Fruit fly (Drosophila melanogaster) whole organism, pupa: ENCODE results near the gene CG17919.

ENCODE experiments used
- CG10348 ChIP-seq: fragments of 200-800 bp; sonication (Bioruptor generic); IDR thresholded peaks from 2 replicates; pipeline ENCODE4 v1.3.6; 2022; ENCODE audit warnings: missing biosample characterization, missing genetic modification characterization
- CG12605 ChIP-seq: fragments of 200-800 bp; sonication (Bioruptor generic); IDR thresholded peaks from 2 replicates; pipeline ENCODE4 v1.3.6; 2022; ENCODE audit warnings: missing biosample characterization, missing genetic modification characterization
- CG13204 ChIP-seq: fragments of 200-800 bp; sonication (Bioruptor generic); optimal IDR thresholded peaks from 2 replicates; lab custom pipeline; 2018; ENCODE audit warnings: missing biosample characterization, mild to moderate bottlenecking, missing genetic modification characterization, moderate library complexity
- CG14655 ChIP-seq: fragments of 200-800 bp; sonication (Bioruptor generic); optimal IDR thresholded peaks from 3 replicates; lab custom pipeline; 2017; ENCODE audit warnings: mild to moderate bottlenecking, missing biosample characterization, missing genetic modification reagents, missing genetic modification characterization
- CG15710 ChIP-seq: fragments of 200-800 bp; sonication (Bioruptor generic); optimal IDR thresholded peaks from 2 replicates; lab custom pipeline; 2018; ENCODE audit warnings: missing biosample characterization, mild to moderate bottlenecking, missing genetic modification characterization, moderate library complexity
- CG17806 ChIP-seq: fragments of 200-800 bp; sonication (Bioruptor generic); optimal IDR thresholded peaks from 2 replicates; lab custom pipeline; 2018; ENCODE audit warnings: missing biosample characterization, mild to moderate bottlenecking, missing genetic modification characterization, moderate library complexity
- CG32121 ChIP-seq: fragments of 200-800 bp; sonication (Bioruptor generic); IDR thresholded peaks from 2 replicates; pipeline ENCODE4 v1.3.6; 2022; ENCODE audit warnings: missing biosample characterization, missing genetic modification characterization
- CG34367 ChIP-seq: fragments of 200-800 bp; sonication (Bioruptor generic); optimal IDR thresholded peaks from 2 replicates; lab custom pipeline; 2018; ENCODE audit warnings: missing biosample characterization, mild to moderate bottlenecking, missing genetic modification characterization
- CG4496 ChIP-seq: fragments of 200-800 bp; sonication (Bioruptor generic); IDR thresholded peaks from 3 replicates; pipeline ENCODE4 v1.3.6; 2022; ENCODE audit warnings: missing biosample characterization, missing genetic modification characterization
- CG8159 ChIP-seq: fragments of 200-800 bp; sonication (Bioruptor generic); optimal IDR thresholded peaks from 3 replicates; lab custom pipeline; 2018; ENCODE audit warnings: missing biosample characterization, mild to moderate bottlenecking, missing genetic modification characterization, moderate library complexity
- CG8301 ChIP-seq: fragments of 200-800 bp; sonication (Bioruptor generic); optimal IDR thresholded peaks from 2 replicates; lab custom pipeline; 2018; ENCODE audit warnings: missing biosample characterization, mild to moderate bottlenecking, missing genetic modification characterization
- CG9948 ChIP-seq: fragments of 200-800 bp; sonication (Bioruptor generic); optimal IDR thresholded peaks from 2 replicates; lab custom pipeline; 2018; ENCODE audit warnings: missing biosample characterization, mild to moderate bottlenecking, missing genetic modification characterization, moderate library complexity
- D1 ChIP-seq: fragments of 200-800 bp; sonication (Bioruptor generic); optimal IDR thresholded peaks from 2 replicates; lab custom pipeline; 2018; ENCODE audit warnings: missing biosample characterization, mild to moderate bottlenecking, missing genetic modification characterization, moderate library complexity
- EcR ChIP-seq: fragments of 200-800 bp; sonication (Bioruptor generic); optimal IDR thresholded peaks from 3 replicates; lab custom pipeline; 2019; ENCODE audit warnings: missing biosample characterization, missing genetic modification characterization, mild to moderate bottlenecking, moderate library complexity, missing genetic modification reagents
- Ets98B ChIP-seq: fragments of 200-800 bp; sonication (Bioruptor generic); IDR thresholded peaks from 2 replicates; pipeline ENCODE4 v1.3.6; 2022; ENCODE audit warnings: missing biosample characterization, missing genetic modification characterization
- Pif1A ChIP-seq: fragments of 200-800 bp; sonication (Bioruptor generic); optimal IDR thresholded peaks from 3 replicates; lab custom pipeline; 2016; ENCODE audit warnings: missing biosample characterization, missing genetic modification characterization
- Pif1B ChIP-seq: fragments of 200-800 bp; sonication (Bioruptor generic); optimal IDR thresholded peaks from 3 replicates; lab custom pipeline; 2016; ENCODE audit warnings: missing biosample characterization, missing genetic modification characterization
- Snoo ChIP-seq: fragments of 200-800 bp; sonication (Bioruptor generic); optimal IDR thresholded peaks from 3 replicates; lab custom pipeline; 2017; ENCODE audit warnings: missing biosample characterization, mild to moderate bottlenecking, missing genetic modification characterization, inconsistent platforms
- fd96Ca ChIP-seq: fragments of 200-800 bp; sonication (Bioruptor generic); IDR thresholded peaks from 3 replicates; pipeline ENCODE4 v1.3.6; 2022; ENCODE audit warnings: missing biosample characterization, missing genetic modification characterization
- gl ChIP-seq: fragments of 200-800 bp; sonication (Bioruptor generic); optimal IDR thresholded peaks from 2 replicates; lab custom pipeline; 2018; ENCODE audit warnings: missing biosample characterization, mild to moderate bottlenecking, missing genetic modification characterization
- rn ChIP-seq: fragments of 200-800 bp; sonication (Bioruptor generic); IDR thresholded peaks from 2 replicates; pipeline ENCODE4 v1.3.6; 2022; ENCODE audit warnings: missing biosample characterization, missing genetic modification characterization

The CG17919 gene

dm6 chr3R:6304947-6305346, 38.9 kb upstream of the CG17919 start, which contains the start of gene Osi16:
Gene Osi16, plus strand, starts transcription at chr3R:6305247.
- no peak for TF ChIP-seq CG15710
- no peak for TF ChIP-seq CG14655 (GFP tag; lab: Kevin White, UChicago)
- TF ChIP-seq CG4496 (GFP tag; lab: Robert Waterston, UW), result no peak
- TF ChIP-seq CG12605 (GFP tag; lab: Robert Waterston, UW), result no peak

- TF ChIP-seq CG8159 (no peak), CG12605 (GFP tag; lab: Robert Waterston, UW) (no peak), CG15710 (no peak), EcR (GFP tag; lab: Kevin White, UChicago) (no peak), CG34367 (no peak), Pif1B (GFP tag; lab: Kevin White, UChicago) (no peak), CG13204 (no peak), CG9948 (tag; lab: Kevin White, UChicago) (no peak), D1 (tag; lab: Kevin White, UChicago) (no peak), CG32121 (GFP tag; lab: Robert Waterston, UW) (no peak), CG8301 (tag; lab: Kevin White, UChicago) (no peak), rn (GFP tag; lab: Robert Waterston, UW) (no peak), CG14655 (GFP tag; lab: Kevin White, UChicago) (no peak), Snoo (no peak), CG10348 (GFP tag; lab: Robert Waterston, UW) (no peak), CG17806 (tag; lab: Kevin White, UChicago) (no peak)
Measured at dm6 chr3R:6306584-6306983, 37.2 kb upstream of the CG17919 start, which contains the start of gene CG46026. Gene CG46026, plus strand, starts transcription at chr3R:6306884.

dm6 chr3R:6309676-6310075, 34.2 kb upstream of the CG17919 start, which contains the start of gene CG31560:
Gene CG31560, plus strand, starts transcription at chr3R:6309976.
- TF ChIP-seq D1 (tag; lab: Kevin White, UChicago), result no peak
- TF ChIP-seq CG9948 (tag; lab: Kevin White, UChicago), result no peak
- TF ChIP-seq CG10348 (GFP tag; lab: Robert Waterston, UW), result no peak
- TF ChIP-seq fd96Ca (GFP tag; lab: Robert Waterston, UW), result no peak
- no peak for TF ChIP-seq CG12605 (GFP tag; lab: Robert Waterston, UW)
- TF ChIP-seq CG15710, result no peak
- no peak for TF ChIP-seq Pif1B (GFP tag; lab: Kevin White, UChicago)
- no peak for TF ChIP-seq gl (tag; lab: Kevin White, UChicago)
- no peak for TF ChIP-seq CG17806 (tag; lab: Kevin White, UChicago)
- TF ChIP-seq Ets98B (GFP tag; lab: Robert Waterston, UW), result no peak
- no peak for TF ChIP-seq CG13204
- no peak for TF ChIP-seq CG4496 (GFP tag; lab: Robert Waterston, UW)
- TF ChIP-seq Pif1A (GFP tag; lab: Kevin White, UChicago), result no peak
- TF ChIP-seq CG14655 (GFP tag; lab: Kevin White, UChicago), result no peak
- no peak for TF ChIP-seq EcR (GFP tag; lab: Kevin White, UChicago)

- TF ChIP-seq CG32121 (GFP tag; lab: Robert Waterston, UW) (no peak), rn (GFP tag; lab: Robert Waterston, UW) (no peak), EcR (GFP tag; lab: Kevin White, UChicago) (no peak), CG34367 (no peak), CG4496 (GFP tag; lab: Robert Waterston, UW) (0 out of 3 replicates have a peak, but pooled peaks have one; percentile 21), CG15710 (no peak), CG8301 (tag; lab: Kevin White, UChicago) (no peak)
Measured at dm6 chr3R:6311641-6312259, 32.1 kb upstream of the CG17919 start, which contains the start of gene Osi17. Gene Osi17, plus strand, starts transcription at chr3R:6311772.

dm6 chr3R:6315078-6315477, 28.8 kb upstream of the CG17919 start:
- peak; percentile 44 for TF ChIP-seq CG13204
- no peak for TF ChIP-seq rn (GFP tag; lab: Robert Waterston, UW)
- TF ChIP-seq CG4496 (GFP tag; lab: Robert Waterston, UW), result 0 out of 3 replicates have a peak, but pooled peaks have one; percentile 44
- TF ChIP-seq Pif1B (GFP tag; lab: Kevin White, UChicago), result no peak
- no peak for TF ChIP-seq CG10348 (GFP tag; lab: Robert Waterston, UW)
- TF ChIP-seq Pif1A (GFP tag; lab: Kevin White, UChicago), result no peak
- peak; percentile 63 for TF ChIP-seq EcR (GFP tag; lab: Kevin White, UChicago)
- TF ChIP-seq CG8159, result no peak

- no peak for TF ChIP-seq EcR (GFP tag; lab: Kevin White, UChicago)
- no peak for TF ChIP-seq CG8159
- no peak for TF ChIP-seq CG9948 (tag; lab: Kevin White, UChicago)
- TF ChIP-seq CG32121 (GFP tag; lab: Robert Waterston, UW), result no peak
- no peak for TF ChIP-seq D1 (tag; lab: Kevin White, UChicago)
- TF ChIP-seq Snoo, result no peak
- no peak for TF ChIP-seq Pif1B (GFP tag; lab: Kevin White, UChicago)
- TF ChIP-seq Pif1A (GFP tag; lab: Kevin White, UChicago), result no peak
- TF ChIP-seq rn (GFP tag; lab: Robert Waterston, UW), result no peak
Measured at dm6 chr3R:6329774-6330298, 14.0 kb upstream of the CG17919 start, which contains the start of gene Osi18. Gene Osi18, plus strand, starts transcription at chr3R:6330248.
